Worm (Caenorhabditis elegans): ENCODE results near the gene F45F2.10.

The F45F2.10 gene

DNA sequence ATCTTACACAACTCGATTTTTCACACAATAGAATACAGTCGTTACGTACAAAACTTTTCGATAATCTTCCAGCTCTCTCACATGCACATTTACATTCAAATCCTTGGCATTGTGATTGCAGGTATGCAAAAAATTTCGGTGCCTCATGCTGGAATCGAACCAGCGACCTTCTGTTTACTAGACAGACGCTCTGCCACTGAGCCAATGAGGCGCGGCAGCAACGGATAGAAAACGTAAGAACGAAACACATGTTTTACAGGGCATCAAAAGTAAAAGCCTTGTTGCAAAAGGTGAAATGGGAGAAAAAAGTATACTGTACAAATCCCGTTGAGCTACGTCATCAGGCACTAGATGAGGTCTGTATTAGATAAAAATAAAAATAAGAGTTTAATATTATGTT lies 22.7 kb downstream of the F45F2.10 start:
- no peak for TF ChIP-seq zfp-2 (tag; optimal IDR thresholded peaks at IDR 0.05)
- TF ChIP-seq nhr-41 (GFP tag; IDR thresholded peaks at IDR 0.05): peak; percentile 50; the same call in 1 of the 2 replicates
- no peak for TF ChIP-seq mxl-2 (GFP tag; conservative IDR thresholded peaks at IDR 0.05)
- peak; percentile 38 for TF ChIP-seq gei-8 (GFP tag; optimal IDR thresholded peaks at IDR 0.05)
- no peak for TF ChIP-seq ceh-20 (GFP tag; IDR thresholded peaks at IDR 0.05)
- no peak for TF ChIP-seq lin-39 (tag; optimal IDR thresholded peaks at IDR 0.05)
- TF ChIP-seq Y105C5A.15 (GFP tag; IDR thresholded peaks at IDR 0.05): 0 out of 2 replicates have a peak, but pooled peaks have one; percentile 10
- no peak for TF ChIP-seq tag-97 (GFP tag; IDR thresholded peaks at IDR 0.05)
- no peak for TF ChIP-seq egl-27 (tag; optimal IDR thresholded peaks at IDR 0.05)
- TF ChIP-seq lir-3 (tag; optimal IDR thresholded peaks at IDR 0.05): peak; percentile 31
- no peak for TF ChIP-seq unc-39 (tag; optimal IDR thresholded peaks at IDR 0.05)
- no peak for TF ChIP-seq cey-2 (tag; optimal IDR thresholded peaks at IDR 0.05; ENCODE audit: borderline replicate concordance, insufficient read depth)
- no peak for TF ChIP-seq set-16 (GFP tag; IDR thresholded peaks at IDR 0.05)
- 0 out of 2 replicates have a peak, but pooled peaks have one; percentile 45 for TF ChIP-seq hmg-1.1 (GFP tag; IDR thresholded peaks at IDR 0.05)
- TF ChIP-seq mep-1 (tag; optimal IDR thresholded peaks at IDR 0.05): peak; percentile 36
- TF ChIP-seq zip-2 (tag; optimal IDR thresholded peaks at IDR 0.05): no peak
- 0 out of 2 replicates have a peak, but pooled peaks have one; percentile 62 for TF ChIP-seq dmd-8 (GFP tag; IDR thresholded peaks at IDR 0.05)
- no peak for TF ChIP-seq Y75B8A.6 (GFP tag; IDR thresholded peaks at IDR 0.05)
- TF ChIP-seq nhr-102 (tag; optimal IDR thresholded peaks at IDR 0.05): no peak
- no peak for TF ChIP-seq nhr-11 (tag; optimal IDR thresholded peaks at IDR 0.05)
- TF ChIP-seq arid-1 (GFP tag; conservative IDR thresholded peaks at IDR 0.05): peak; percentile 43; the same call in 1 of the 2 replicates
- TF ChIP-seq D1046.2 (GFP tag; IDR thresholded peaks at IDR 0.05): no peak
- no peak for TF ChIP-seq zfp-3 (GFP tag; conservative IDR thresholded peaks at IDR 0.05)
- TF ChIP-seq snpc-1.2 (GFP tag; IDR thresholded peaks at IDR 0.05): peak; percentile 69
- peak; percentile 7 for TF ChIP-seq spr-3 (GFP tag; optimal IDR thresholded peaks at IDR 0.05)
- no peak for TF ChIP-seq aha-1 (tag)
- TF ChIP-seq nhr-111 (GFP tag; optimal IDR thresholded peaks at IDR 0.05): peak; percentile 15
- TF ChIP-seq hif-1 (tag; optimal IDR thresholded peaks at IDR 0.05): no peak
- TF ChIP-seq Y48G9A.11 (GFP tag; IDR thresholded peaks at IDR 0.05): peak; percentile 27; the same call in 1 of the 2 replicates
- peak; percentile 56; the same call in 1 of the 2 replicates for TF ChIP-seq php-3 (GFP tag; IDR thresholded peaks at IDR 0.05)
- TF ChIP-seq dmd-9 (GFP tag; IDR thresholded peaks at IDR 0.05): no peak
- TF ChIP-seq nhr-28 (tag; optimal IDR thresholded peaks at IDR 0.05): no peak
- TF ChIP-seq lin-1 (GFP tag; IDR thresholded peaks at IDR 0.05): 0 out of 2 replicates have a peak, but pooled peaks have one; percentile 11
- TF ChIP-seq pha-4 (GFP tag; IDR thresholded peaks at IDR 0.05): peak; percentile 65
- no peak for TF ChIP-seq pha-4 (tag; optimal IDR thresholded peaks at IDR 0.05)
- TF ChIP-seq madf-9 (GFP tag; conservative IDR thresholded peaks at IDR 0.05): 0 out of 2 replicates have a peak, but pooled peaks have one; percentile 32
- 0 out of 2 replicates have a peak, but pooled peaks have one; percentile 41 for TF ChIP-seq F26F4.8 (GFP tag; conservative IDR thresholded peaks at IDR 0.05)
- TF ChIP-seq lsy-2 (tag; optimal IDR thresholded peaks at IDR 0.05): no peak
- TF ChIP-seq F44E2.7 (GFP tag; IDR thresholded peaks at IDR 0.05): 0 out of 2 replicates have a peak, but pooled peaks have one; percentile 20
- TF ChIP-seq unc-62 (GFP tag; optimal IDR thresholded peaks at IDR 0.05 in 1 of 2): no peak
- no peak for TF ChIP-seq unc-62 (tag; optimal IDR thresholded peaks at IDR 0.05)
- peak; percentile 83 for TF ChIP-seq egl-43 (GFP tag; IDR thresholded peaks at IDR 0.05)
- TF ChIP-seq zag-1 (tag; optimal IDR thresholded peaks at IDR 0.05): no peak
- TF ChIP-seq lin-15B (tag; optimal IDR thresholded peaks at IDR 0.05): no peak
- no peak for TF ChIP-seq fos-1 (tag; optimal IDR thresholded peaks at IDR 0.05)
- no peak for TF ChIP-seq attf-4 (tag; optimal IDR thresholded peaks at IDR 0.05)
- peak; percentile 70 for TF ChIP-seq daf-19 (GFP tag; conservative IDR thresholded peaks at IDR 0.05)
- TF ChIP-seq snpc-4 (tag; optimal IDR thresholded peaks at IDR 0.05): peak; percentile 9
- TF ChIP-seq jun-1 (tag; optimal IDR thresholded peaks at IDR 0.05): no peak
- TF ChIP-seq F49E8.2 (tag; optimal IDR thresholded peaks at IDR 0.05; ENCODE audit: borderline replicate concordance): no peak
- no peak for TF ChIP-seq ztf-11 (tag; optimal IDR thresholded peaks at IDR 0.05)
- TF ChIP-seq hlh-11 (tag; optimal IDR thresholded peaks at IDR 0.05): peak; percentile 11

Data from whole organism, L4 larva.